Worm (Caenorhabditis elegans) whole organism, L2 larva: ENCODE results near the gene F40F8.5.

ENCODE experiments used
- C34F6.9 ChIP-seq: fragments of 150-350 bp; optimal IDR thresholded peaks from 2 replicates; lab custom pipeline; 2014; ENCODE audit warnings: missing biosample characterization, missing genetic modification characterization
- F13H6.1 ChIP-seq: sonication (generic microtip); optimal IDR thresholded peaks from 2 replicates; lab custom pipeline; 2016; ENCODE audit warnings: missing genetic modification characterization, missing compliant biosample characterization
- R02D3.7 ChIP-seq: fragments of 150-350 bp; optimal IDR thresholded peaks from 2 replicates; lab custom pipeline; 2014; ENCODE audit warnings: missing biosample characterization, missing genetic modification characterization
- Y55F3AM.14 ChIP-seq: fragments of 200-800 bp; sonication (Bioruptor generic); optimal IDR thresholded peaks from 2 replicates; lab custom pipeline; 2018; ENCODE audit warnings: mild to moderate bottlenecking, missing genetic modification characterization, missing compliant biosample characterization
- ZK546.5 ChIP-seq: sonication (generic microtip); optimal IDR thresholded peaks from 2 replicates; lab custom pipeline; 2017; ENCODE audit warnings: missing biosample characterization, missing genetic modification characterization
- alr-1 ChIP-seq: fragments of 150-350 bp; optimal IDR thresholded peaks from 2 replicates; lab custom pipeline; 2014; ENCODE audit warnings: missing biosample characterization, missing genetic modification characterization
- aly-2 ChIP-seq: fragments of 150-350 bp; optimal IDR thresholded peaks from 2 replicates; lab custom pipeline; 2014; ENCODE audit warnings: missing biosample characterization, missing genetic modification characterization
- ama-1 ChIP-seq: fragments of 150-350 bp; optimal IDR thresholded peaks from 2 replicates; lab custom pipeline; 2018; ENCODE audit warnings: inconsistent platforms
- blmp-1 ChIP-seq: sonication (generic microtip); optimal IDR thresholded peaks from 2 replicates; lab custom pipeline; 2017; ENCODE audit warnings: missing genetic modification characterization, mild to moderate bottlenecking, missing compliant biosample characterization, antibody characterized with exemption, moderate library complexity; ENCODE audit not compliant: insufficient read depth
- ceh-16 ChIP-seq: fragments of 150-350 bp; optimal IDR thresholded peaks from 2 replicates; lab custom pipeline; 2014; ENCODE audit warnings: missing biosample characterization, missing genetic modification characterization
- ceh-82 ChIP-seq: fragments of 150-350 bp; optimal IDR thresholded peaks from 2 replicates; lab custom pipeline; 2014; ENCODE audit warnings: missing biosample characterization, missing genetic modification characterization
- crh-2 ChIP-seq: sonication (generic microtip); optimal IDR thresholded peaks from 2 replicates; lab custom pipeline; 2017; ENCODE audit warnings: missing biosample characterization, missing genetic modification characterization
- egl-27 ChIP-seq: sonication (generic microtip); optimal IDR thresholded peaks from 3 replicates; lab custom pipeline; 2017; ENCODE audit warnings: missing biosample characterization, missing genetic modification reagents, missing genetic modification characterization
- elt-1 ChIP-seq: fragments of 150-350 bp; optimal IDR thresholded peaks from 2 replicates; lab custom pipeline; 2014; ENCODE audit warnings: missing biosample characterization, missing genetic modification characterization
- elt-3 ChIP-seq: sonication (generic microtip); optimal IDR thresholded peaks from 2 replicates; lab custom pipeline; 2017; ENCODE audit warnings: missing biosample characterization, missing genetic modification characterization
- fos-1 ChIP-seq: fragments of 150-350 bp; optimal IDR thresholded peaks from 2 replicates; lab custom pipeline; 2014; ENCODE audit warnings: missing biosample characterization, missing genetic modification characterization
- gmeb-1 ChIP-seq: fragments of 150-350 bp; optimal IDR thresholded peaks from 2 replicates; lab custom pipeline; 2014; ENCODE audit warnings: missing biosample characterization, missing genetic modification characterization
- lin-11 ChIP-seq: fragments of 150-350 bp; sonication (generic microtip); optimal IDR thresholded peaks from 2 replicates; lab custom pipeline; 2014; ENCODE audit warnings: missing biosample characterization, missing genetic modification characterization, inconsistent platforms, mixed read lengths
- lin-13 ChIP-seq: fragments of 150-350 bp; optimal IDR thresholded peaks from 2 replicates; lab custom pipeline; 2014; ENCODE audit warnings: missing biosample characterization, missing genetic modification reagents, missing genetic modification characterization
- lin-39 ChIP-seq: fragments of 150-350 bp; optimal IDR thresholded peaks from 2 replicates; lab custom pipeline; 2014; ENCODE audit warnings: missing biosample characterization, missing genetic modification reagents, missing genetic modification characterization
- lsy-2 ChIP-seq, 2 experiments: fragments of 150-350 bp in 1 of 2; sonication (generic microtip) in 1 of 2; optimal IDR thresholded peaks; 2 replicates each; lab custom pipeline; 2014 to 2017; ENCODE audit warnings: missing biosample characterization in 2 of 2, missing genetic modification characterization in 2 of 2
- mbf-1 ChIP-seq: sonication (generic microtip); optimal IDR thresholded peaks from 2 replicates; lab custom pipeline; 2017; ENCODE audit warnings: missing biosample characterization, missing genetic modification characterization
- mdl-1 ChIP-seq, 2 experiments: fragments of 150-350 bp in 1 of 2; sonication (generic microtip) in 1 of 2; optimal IDR thresholded peaks; 2 replicates each; lab custom pipeline; 2017; ENCODE audit warnings: missing biosample characterization in 2 of 2, missing genetic modification characterization in 2 of 2
- nhr-10 ChIP-seq: sonication (generic microtip); optimal IDR thresholded peaks from 2 replicates; lab custom pipeline; 2017; ENCODE audit warnings: missing biosample characterization, missing genetic modification characterization
- nhr-12 ChIP-seq: fragments of 150-350 bp; optimal IDR thresholded peaks from 2 replicates; lab custom pipeline; 2014; ENCODE audit warnings: missing biosample characterization, missing genetic modification characterization
- nhr-129 ChIP-seq: fragments of 150-350 bp; optimal IDR thresholded peaks from 2 replicates; lab custom pipeline; 2014; ENCODE audit warnings: missing biosample characterization, missing genetic modification characterization
- nhr-21 ChIP-seq: fragments of 150-350 bp; optimal IDR thresholded peaks from 2 replicates; lab custom pipeline; 2014; ENCODE audit warnings: missing biosample characterization, missing genetic modification characterization
- nhr-237 ChIP-seq: fragments of 150-350 bp; optimal IDR thresholded peaks from 2 replicates; lab custom pipeline; 2014; ENCODE audit warnings: missing biosample characterization, missing genetic modification characterization
- nhr-25 ChIP-seq: fragments of 150-350 bp; sonication (generic microtip); optimal IDR thresholded peaks from 3 replicates; lab custom pipeline; 2014; ENCODE audit warnings: missing biosample characterization, missing genetic modification characterization
- nhr-6 ChIP-seq: fragments of 150-350 bp; optimal IDR thresholded peaks from 2 replicates; lab custom pipeline; 2014; ENCODE audit warnings: missing biosample characterization, missing genetic modification characterization
- nhr-77 ChIP-seq: fragments of 150-350 bp; optimal IDR thresholded peaks from 2 replicates; lab custom pipeline; 2014; ENCODE audit warnings: missing biosample characterization, missing genetic modification characterization
- peb-1 ChIP-seq: fragments of 150-350 bp; optimal IDR thresholded peaks from 2 replicates; lab custom pipeline; 2014; ENCODE audit warnings: missing biosample characterization, missing genetic modification characterization
- skn-1 ChIP-seq: sonication (generic microtip); optimal IDR thresholded peaks from 2 replicates; lab custom pipeline; 2017; ENCODE audit warnings: missing biosample characterization, missing genetic modification characterization
- sma-3 ChIP-seq: sonication (generic microtip); optimal IDR thresholded peaks from 2 replicates; lab custom pipeline; 2016; ENCODE audit warnings: missing genetic modification reagents, missing genetic modification characterization, missing compliant biosample characterization
- sma-9 ChIP-seq, 2 experiments: fragments of 150-350 bp in 1 of 2; sonication (generic microtip) in 1 of 2; optimal IDR thresholded peaks; 2 replicates each; lab custom pipeline; 2014 to 2016; ENCODE audit warnings: missing genetic modification characterization in 2 of 2, mild to moderate bottlenecking in 1 of 2, missing biosample characterization in 1 of 2, missing compliant biosample characterization in 1 of 2, missing genetic modification reagents in 1 of 2, moderate library complexity in 1 of 2
- snpc-4 ChIP-seq: fragments of 150-350 bp; optimal IDR thresholded peaks from 2 replicates; lab custom pipeline; 2014; ENCODE audit warnings: missing biosample characterization, missing genetic modification characterization
- unc-39 ChIP-seq: fragments of 150-350 bp; optimal IDR thresholded peaks from 2 replicates; lab custom pipeline; 2014; ENCODE audit warnings: missing biosample characterization, missing genetic modification characterization
- unc-55 ChIP-seq: fragments of 150-350 bp; sonication (generic microtip); optimal IDR thresholded peaks from 3 replicates; lab custom pipeline; 2014; ENCODE audit warnings: missing biosample characterization, missing genetic modification reagents, missing genetic modification characterization
- unc-62 ChIP-seq: fragments of 150-350 bp; optimal IDR thresholded peaks from 2 replicates; lab custom pipeline; 2014; ENCODE audit warnings: missing biosample characterization, missing genetic modification reagents, missing genetic modification characterization
- zag-1 ChIP-seq: fragments of 150-350 bp; optimal IDR thresholded peaks from 2 replicates; lab custom pipeline; 2014; ENCODE audit warnings: missing biosample characterization, missing genetic modification characterization
- ztf-1 ChIP-seq: fragments of 200-800 bp; sonication (Bioruptor generic); conservative IDR thresholded peaks from 2 replicates; pipeline ENCODE4 v1.3.6; 2022; ENCODE audit warnings: missing genetic modification characterization, missing compliant biosample characterization
- ztf-11 ChIP-seq: sonication (generic microtip); optimal IDR thresholded peaks from 2 replicates; lab custom pipeline; 2017; ENCODE audit warnings: missing biosample characterization, missing genetic modification characterization

F40F8.5 gene

DNA sequence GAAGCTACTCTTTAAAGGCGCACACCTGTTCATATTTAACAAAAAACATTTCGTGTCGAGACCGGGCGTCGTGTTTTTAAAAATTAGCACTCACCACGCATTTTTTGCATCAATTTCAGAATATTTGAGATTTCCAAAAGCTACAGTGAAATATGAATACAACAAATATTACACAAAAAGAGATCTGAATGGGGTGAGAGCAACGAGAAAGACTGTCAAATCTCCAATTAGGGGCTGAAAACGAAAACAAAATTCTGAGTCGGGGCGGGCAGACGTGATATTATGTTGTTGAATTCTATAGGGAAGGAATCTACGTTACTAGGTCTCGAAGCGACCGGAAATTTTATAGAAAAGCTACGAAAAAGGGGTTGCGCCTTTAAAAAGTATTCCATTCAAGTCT, 31.1 kb downstream of the F40F8.5 start, which contains the start of gene C09H10.5:
TSS of gene C09H10.5 (minus strand) at position 101 of the 400 bp plus-strand sequence.
- TF ChIP-seq nhr-6 (tag; lab: Kevin White, UChicago) (no peak), peb-1 (tag; lab: Kevin White, UChicago) (no peak), alr-1 (tag; lab: Kevin White, UChicago) (no peak), ztf-11 (tag; lab: Kevin White, UChicago) (no peak), elt-1 (tag; lab: Kevin White, UChicago) (no peak), zag-1 (no peak), R02D3.7 (tag; lab: Kevin White, UChicago) (no peak), ceh-16 (tag; lab: Kevin White, UChicago) (no peak), egl-27 (tag; lab: Kevin White, UChicago) (no peak)

DNA sequence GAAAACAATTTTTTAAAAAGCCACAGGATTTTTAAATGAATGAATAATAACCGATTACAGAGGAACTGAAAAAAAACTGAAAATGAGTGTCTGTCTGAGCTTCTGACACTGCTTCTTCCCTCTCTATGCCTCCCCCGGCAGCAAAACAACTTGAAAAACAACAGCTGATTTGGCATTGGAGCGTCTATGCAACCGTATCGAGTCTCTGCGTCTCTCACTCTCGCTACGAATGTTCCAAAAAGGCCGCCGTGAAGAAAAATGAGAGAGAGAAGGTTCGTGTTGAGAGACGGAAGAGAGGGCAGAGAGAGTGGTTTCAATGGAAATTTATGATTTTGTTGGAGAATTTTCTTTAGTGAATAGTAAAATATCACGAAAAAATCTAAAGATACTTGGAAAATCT, 31.7 kb downstream of the F40F8.5 start:
- TF ChIP-seq blmp-1 (tag; lab: Kevin White, UChicago): no peak
- TF ChIP-seq lsy-2 (tag; optimal IDR thresholded peaks at IDR 0.05; lab: Kevin White, UChicago): peak; percentile 52 to 82
- peak in 1 of 2 experiments; percentile 4 for TF ChIP-seq mdl-1 (tag; optimal IDR thresholded peaks at IDR 0.05; lab: Kevin White, UChicago)
- TF ChIP-seq mbf-1 (tag; lab: Kevin White, UChicago): no peak
- TF ChIP-seq R02D3.7 (tag; lab: Kevin White, UChicago): no peak
- TF ChIP-seq sma-9 (GFP tag; optimal IDR thresholded peaks at IDR 0.05; lab: Kevin White, UChicago): peak; percentile 50
- TF ChIP-seq sma-9 (tag; optimal IDR thresholded peaks at IDR 0.05; lab: Kevin White, UChicago): no peak
- TF ChIP-seq F13H6.1 (tag; lab: Kevin White, UChicago): peak; percentile 45
- peak; percentile 8 for TF ChIP-seq snpc-4 (tag; lab: Kevin White, UChicago)
- peak; percentile 68 for TF ChIP-seq lin-11 (tag; lab: Kevin White, UChicago)
- no peak for TF ChIP-seq ceh-82 (tag; lab: Kevin White, UChicago)
- no peak for TF ChIP-seq peb-1 (tag; lab: Kevin White, UChicago)
- no peak for TF ChIP-seq unc-62
- TF ChIP-seq egl-27 (tag; lab: Kevin White, UChicago): no peak
- no peak for TF ChIP-seq elt-3 (tag; lab: Kevin White, UChicago)
- TF ChIP-seq zag-1: no peak
- peak; percentile 75 for TF ChIP-seq crh-2 (tag; lab: Kevin White, UChicago)
- peak; percentile 51 for TF ChIP-seq lin-13
- TF ChIP-seq ceh-16 (tag; lab: Kevin White, UChicago): no peak
- TF ChIP-seq aly-2: no peak
- no peak for TF ChIP-seq unc-39 (tag; lab: Kevin White, UChicago)
- TF ChIP-seq sma-3 (GFP tag; lab: Kevin White, UChicago): peak; percentile 29
- TF ChIP-seq gmeb-1 (tag; lab: Kevin White, UChicago): peak; percentile 59
- TF ChIP-seq nhr-237: no peak
- TF ChIP-seq nhr-12 (tag; lab: Kevin White, UChicago): no peak
- TF ChIP-seq nhr-129: peak; percentile 89
- peak; percentile 20 for TF ChIP-seq nhr-25 (tag; lab: Kevin White, UChicago)
- TF ChIP-seq unc-55 (GFP tag; lab: Kevin White, UChicago): peak; percentile 80
- TF ChIP-seq alr-1 (tag; lab: Kevin White, UChicago): no peak
- no peak for TF ChIP-seq ztf-1 (GFP tag; lab: Robert Waterston, UW)
- no peak for TF ChIP-seq nhr-6 (tag; lab: Kevin White, UChicago)
- peak; percentile 91 for TF ChIP-seq C34F6.9 (tag; lab: Kevin White, UChicago)
- no peak for TF ChIP-seq lin-39
- TF ChIP-seq ztf-11 (tag; lab: Kevin White, UChicago): no peak
- no peak for TF ChIP-seq ama-1
- no peak for TF ChIP-seq nhr-21 (tag; lab: Kevin White, UChicago)
- TF ChIP-seq Y55F3AM.14 (GFP tag; lab: Kevin White, UChicago): no peak
- peak; percentile 37 for TF ChIP-seq fos-1 (tag; lab: Kevin White, UChicago)
- no peak for TF ChIP-seq nhr-10 (tag; lab: Kevin White, UChicago)
- no peak for TF ChIP-seq ZK546.5 (tag; lab: Kevin White, UChicago)
- TF ChIP-seq skn-1 (tag; lab: Kevin White, UChicago): no peak
- no peak for TF ChIP-seq nhr-77 (tag; lab: Kevin White, UChicago)
